Worm (Caenorhabditis elegans) whole organism, dauer: ENCODE results near the gene nep-18.
"Not testable (repeated sequence)": the region's sequence is repeated elsewhere in the genome, so short reads cannot be mapped to it uniquely, and the experiment has no call there.

Experiments
- unc-62 ChIP-seq: sonication (generic microtip); optimal IDR thresholded peaks from 2 replicates; lab custom pipeline; 2017; ENCODE audit warnings: missing biosample characterization, missing genetic modification reagents, missing genetic modification characterization

nep-18 gene

ce11 chrII:2537754-2538153, 26.1 kb downstream of the nep-18 start, which contains the start of gene K02F6.7:
Gene K02F6.7 (minus strand): TSS chrII:2537854.
- TF ChIP-seq unc-62 (GFP tag; lab: Kevin White, UChicago), result no peak

ce11 chrII:2534952-2535351, 28.9 kb downstream of the nep-18 start, which contains the start of gene K02F6.8:
Gene K02F6.8 (minus strand): TSS chrII:2535052.
- TF ChIP-seq unc-62 (GFP tag; lab: Kevin White, UChicago), result not testable (repeated sequence)

ce11 chrII:2534459-2534858, 29.4 kb downstream of the nep-18 start, which contains the start of gene K02F6.5:
Gene K02F6.5 (plus strand): TSS chrII:2534759.
- TF ChIP-seq unc-62 (GFP tag; lab: Kevin White, UChicago), result not testable (repeated sequence)

ce11 chrII:2530496-2530895, 33.4 kb downstream of the nep-18 start, which contains the start of gene K02F6.6:
Gene K02F6.6 (plus strand): TSS chrII:2530796.
- TF ChIP-seq unc-62 (GFP tag; lab: Kevin White, UChicago), result no peak

ce11 chrII:2526887-2527286, 37.0 kb downstream of the nep-18 start:
- no peak for TF ChIP-seq unc-62 (GFP tag; lab: Kevin White, UChicago)

- no peak for TF ChIP-seq unc-62 (GFP tag; lab: Kevin White, UChicago)
Observed at ce11 chrII:2525652-2526051, 38.2 kb downstream of the nep-18 start.

- no peak for TF ChIP-seq unc-62 (GFP tag; lab: Kevin White, UChicago)
Observed at ce11 chrII:2521960-2522359, 41.9 kb downstream of the nep-18 start, which contains the start of gene bath-13. Gene bath-13 (minus strand): TSS chrII:2522060.

ce11 chrII:2518487-2518886, 45.4 kb downstream of the nep-18 start:
- no peak for TF ChIP-seq unc-62 (GFP tag; lab: Kevin White, UChicago)
